Worm (Caenorhabditis elegans): ENCODE data around the gene clec-153.

Gene clec-153

DNA sequence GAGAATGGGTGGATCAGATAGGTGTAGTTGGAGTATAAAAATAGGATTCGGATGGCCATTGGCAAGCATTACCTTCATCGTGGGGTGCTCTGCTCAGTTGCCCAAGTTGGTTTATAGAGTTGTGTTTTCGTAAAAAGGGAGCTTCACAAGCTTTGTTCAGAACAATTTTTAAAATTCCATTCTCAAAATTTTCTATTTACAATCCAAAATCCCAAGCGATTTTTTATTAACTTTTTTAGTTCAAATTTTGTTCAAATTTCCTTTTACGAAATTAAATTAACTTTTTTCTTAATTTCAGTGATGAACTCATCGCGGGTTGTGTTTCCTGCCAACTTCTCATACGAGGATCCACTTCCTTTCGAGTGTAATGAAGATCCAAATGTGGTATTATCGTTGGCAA is 42.4 kb downstream of the clec-153 start, which contains the start of gene srg-10:
srg-10 (plus strand) TSS at position 301 of the 400 bp plus-strand sequence.
- TF ChIP-seq ceh-9 (tag; optimal IDR thresholded peaks at IDR 0.05): no peak
- TF ChIP-seq ceh-34 (tag; optimal IDR thresholded peaks at IDR 0.05): no peak
- TF ChIP-seq ceh-19 (GFP tag; optimal IDR thresholded peaks at IDR 0.05): no peak
- TF ChIP-seq madf-2 (tag; optimal IDR thresholded peaks at IDR 0.05): no peak
- TF ChIP-seq K09A11.1 (tag; optimal IDR thresholded peaks at IDR 0.05; ENCODE audit: insufficient read depth): no peak
- no peak for TF ChIP-seq dve-1 (tag; optimal IDR thresholded peaks at IDR 0.05)
- no peak for TF ChIP-seq ets-4 (tag; optimal IDR thresholded peaks at IDR 0.05)
- no peak for TF ChIP-seq C38D4.7 (GFP tag; optimal IDR thresholded peaks at IDR 0.05)
- no peak for TF ChIP-seq fkh-6 (tag; optimal IDR thresholded peaks at IDR 0.05)
- no peak for TF ChIP-seq fkh-10 (GFP tag; optimal IDR thresholded peaks at IDR 0.05)
- TF ChIP-seq unc-3 (GFP tag; conservative IDR thresholded peaks at IDR 0.05): no peak
- TF ChIP-seq unc-3 (tag; optimal IDR thresholded peaks at IDR 0.05): no peak
- no peak for TF ChIP-seq nhr-11 (tag; optimal IDR thresholded peaks at IDR 0.05)
- TF ChIP-seq fax-1 (tag; optimal IDR thresholded peaks at IDR 0.05): no peak
- no peak for TF ChIP-seq pag-3 (tag; optimal IDR thresholded peaks at IDR 0.05; ENCODE audit: borderline replicate concordance)

DNA sequence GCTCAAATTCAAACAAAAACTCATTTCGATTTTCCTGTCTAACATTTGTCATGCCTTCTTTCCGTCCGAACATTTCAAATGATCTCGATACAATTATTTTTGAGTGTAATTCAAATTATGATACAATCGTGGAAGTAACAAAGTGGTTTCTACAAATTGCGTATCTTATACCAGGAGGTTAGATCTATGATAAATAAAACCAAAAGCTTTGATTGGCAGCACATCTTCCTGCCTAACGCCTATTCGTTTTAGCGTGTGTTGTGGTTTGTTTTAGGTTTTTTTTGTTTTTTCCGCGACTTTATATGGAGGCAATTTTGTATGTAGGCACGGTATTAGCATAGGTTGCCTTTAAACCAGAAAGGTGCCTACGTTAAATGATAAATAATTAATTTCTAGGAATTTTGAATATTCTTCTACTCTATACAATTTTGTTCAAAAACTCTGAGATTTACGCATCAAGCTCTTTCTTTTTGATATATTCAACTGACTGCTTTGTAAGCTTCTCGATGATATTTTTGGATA is 45.0 kb downstream of the clec-153 start, which contains the start of gene srg-11:
srg-11 (plus strand) TSS at position 51 of the 522 bp plus-strand sequence.
- no peak for TF ChIP-seq fkh-10 (GFP tag; optimal IDR thresholded peaks at IDR 0.05)
- no peak for TF ChIP-seq sdc-2 (tag; optimal IDR thresholded peaks at IDR 0.05)
- no peak for TF ChIP-seq nhr-232 (tag; optimal IDR thresholded peaks at IDR 0.05)
- TF ChIP-seq ceh-18 (tag; optimal IDR thresholded peaks at IDR 0.05): no peak
- no peak for TF ChIP-seq hlh-6 (tag; optimal IDR thresholded peaks at IDR 0.05)

ce11 chrIII:4687134-4687533 is 52.1 kb downstream of the clec-153 start:
- no peak for TF ChIP-seq K09A11.1 (tag; optimal IDR thresholded peaks at IDR 0.05; ENCODE audit: insufficient read depth)
- peak; percentile 5 for TF ChIP-seq ceh-18 (tag; optimal IDR thresholded peaks at IDR 0.05)

Measured in whole organism, late embryonic.